Worm (Caenorhabditis elegans): ENCODE results near the gene srd-34.
A peak's percentile ranks its signal among the peaks of the same experiment; 100 is the strongest.

- no peak for TF ChIP-seq lsy-2 (tag; optimal IDR thresholded peaks at IDR 0.05)
- no peak for TF ChIP-seq nhr-11 (tag; optimal IDR thresholded peaks at IDR 0.05)
- TF ChIP-seq dpl-1 (GFP tag; optimal IDR thresholded peaks at IDR 0.05) = no peak
- TF ChIP-seq unc-62 (GFP tag; optimal IDR thresholded peaks at IDR 0.05 in 1 of 2) = peak in 1 of 2 experiments; percentile 61
- no peak for TF ChIP-seq unc-62 (tag; optimal IDR thresholded peaks at IDR 0.05)
- no peak for TF ChIP-seq fos-1 (tag; optimal IDR thresholded peaks at IDR 0.05)
- TF ChIP-seq nhr-28 (tag; optimal IDR thresholded peaks at IDR 0.05) = no peak
Measured at ce11 chrV:10514271-10514670, 34.6 kb downstream of the srd-34 start, which contains the start of gene dmsr-8.

Data from whole organism, L4 larva.